Worm (Caenorhabditis elegans): ENCODE measurements around the gene Y22D7AR.7.

DNA sequence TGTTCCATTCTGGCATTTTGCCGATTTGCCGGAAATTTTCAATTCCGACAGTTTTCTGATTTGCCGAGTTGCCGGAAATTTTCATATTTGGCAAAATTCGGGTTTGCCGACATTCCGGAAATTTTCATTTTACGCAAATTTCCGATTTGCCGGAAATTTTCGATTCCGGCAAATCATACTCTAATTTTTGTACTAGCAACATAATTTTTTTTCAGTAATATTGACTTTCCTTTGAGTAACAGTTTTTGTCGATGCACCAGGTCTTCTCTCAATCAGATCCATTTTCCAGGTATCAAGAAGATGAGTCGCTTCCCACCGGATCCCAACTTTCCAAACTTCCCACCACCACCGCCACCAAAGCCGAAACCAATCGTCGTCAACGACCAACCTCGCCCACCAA is 46.7 kb downstream of the Y22D7AR.7 start, which contains the start of gene Y22D7AL.3:
- no peak for TF ChIP-seq unc-62 (GFP tag; optimal IDR thresholded peaks at IDR 0.05)
- TF ChIP-seq nhr-76 (tag; optimal IDR thresholded peaks at IDR 0.05), result no peak
- TF ChIP-seq lsy-2 (tag; optimal IDR thresholded peaks at IDR 0.05), result no peak
- TF ChIP-seq mab-5 (tag; optimal IDR thresholded peaks at IDR 0.05), result no peak
- no peak for TF ChIP-seq snpc-4 (tag; optimal IDR thresholded peaks at IDR 0.05)
- no peak for TF ChIP-seq sptf-1 (tag; optimal IDR thresholded peaks at IDR 0.05)
- no peak for TF ChIP-seq blmp-1 (tag; optimal IDR thresholded peaks at IDR 0.05)
- TF ChIP-seq mep-1 (tag; optimal IDR thresholded peaks at IDR 0.05), result no peak
- TF ChIP-seq ces-1 (GFP tag; optimal IDR thresholded peaks at IDR 0.05), result no peak
- no peak for TF ChIP-seq pha-4 (tag; optimal IDR thresholded peaks at IDR 0.05)
- no peak for TF ChIP-seq ham-2 (GFP tag; optimal IDR thresholded peaks at IDR 0.05)
- no peak for TF ChIP-seq nhr-237 (tag; optimal IDR thresholded peaks at IDR 0.05)
- TF ChIP-seq mls-2 (tag; optimal IDR thresholded peaks at IDR 0.05), result no peak
- no peak for TF ChIP-seq lin-13 (tag; optimal IDR thresholded peaks at IDR 0.05)

Data from whole organism, mixed stage, embryonic.